Worm (Caenorhabditis elegans) whole organism, young adult: ENCODE results near the gene asp-1.

Experiments used
- B0035.1 ChIP-seq: sonication (generic microtip); optimal IDR thresholded peaks from 2 replicates; lab custom pipeline; 2016; ENCODE audit warnings: missing genetic modification characterization, mild to moderate bottlenecking, missing compliant biosample characterization, missing genotype, missing genetic modification reagents
- B0336.3 ChIP-seq: fragments of 200-800 bp; sonication (Bioruptor generic); IDR thresholded peaks from 2 replicates; pipeline ENCODE4 v1.3.6; 2022; ENCODE audit warnings: missing genetic modification characterization, missing compliant biosample characterization
- C17E4.6 ChIP-seq: fragments of 200-800 bp; sonication (Bioruptor generic); IDR thresholded peaks from 2 replicates; pipeline ENCODE4 v1.3.6; 2022; ENCODE audit warnings: missing genetic modification reagents, missing genetic modification characterization, missing compliant biosample characterization
- F33H1.4 ChIP-seq: fragments of 200-800 bp; sonication (Bioruptor generic); IDR thresholded peaks from 2 replicates; pipeline ENCODE4 v1.3.6; 2022; ENCODE audit warnings: missing genetic modification reagents, missing genetic modification characterization, missing compliant biosample characterization
- F49E8.2 ChIP-seq: sonication (generic microtip); optimal IDR thresholded peaks from 3 replicates; lab custom pipeline; 2017; ENCODE audit warnings: missing genetic modification characterization, mild to moderate bottlenecking, missing compliant biosample characterization, antibody characterized with exemption, moderate library complexity; ENCODE audit not compliant: insufficient read depth
- F55B11.4 ChIP-seq: sonication (generic microtip); optimal IDR thresholded peaks from 2 replicates; lab custom pipeline; 2016; ENCODE audit warnings: missing compliant biosample characterization, missing genetic modification characterization, borderline replicate concordance; ENCODE audit not compliant: insufficient read depth
- K12H6.12 ChIP-seq: fragments of 200-800 bp; sonication (Bioruptor generic); optimal IDR thresholded peaks from 2 replicates; lab custom pipeline; 2018; ENCODE audit warnings: mild to moderate bottlenecking, missing genetic modification characterization, missing compliant biosample characterization
- T26A5.8 ChIP-seq: sonication (generic microtip); optimal IDR thresholded peaks from 2 replicates; lab custom pipeline; 2016; ENCODE audit warnings: missing genetic modification characterization, missing compliant biosample characterization
- Y53G8AR.9 ChIP-seq: fragments of 200-800 bp; sonication (Bioruptor generic); conservative IDR thresholded peaks from 2 replicates; pipeline ENCODE4 v1.3.6; 2022; ENCODE audit warnings: missing genetic modification reagents, missing genetic modification characterization, missing compliant biosample characterization
- Y67H2A.10 ChIP-seq: fragments of 200-800 bp; sonication (Bioruptor generic); conservative IDR thresholded peaks from 2 replicates; pipeline ENCODE4 v1.3.6; 2022; ENCODE audit warnings: missing genetic modification reagents, missing genetic modification characterization, missing compliant biosample characterization
- Y79H2A.3 ChIP-seq: fragments of 200-800 bp; sonication (Bioruptor generic); conservative IDR thresholded peaks from 2 replicates; pipeline ENCODE4 v1.3.6; 2022; ENCODE audit warnings: missing genetic modification reagents, missing genetic modification characterization, missing compliant biosample characterization
- ZK185.1 ChIP-seq: sonication (generic microtip); optimal IDR thresholded peaks from 2 replicates; lab custom pipeline; 2016; ENCODE audit warnings: mild to moderate bottlenecking, missing genetic modification characterization, missing compliant biosample characterization; ENCODE audit not compliant: poor library complexity, severe bottlenecking
- aptf-2 ChIP-seq: fragments of 200-800 bp; sonication (Bioruptor generic); conservative IDR thresholded peaks from 2 replicates; pipeline ENCODE4 v1.3.6; 2022; ENCODE audit warnings: missing genetic modification reagents, missing genetic modification characterization, missing compliant biosample characterization
- aptf-3 ChIP-seq: fragments of 200-800 bp; sonication (Bioruptor generic); IDR thresholded peaks from 2 replicates; pipeline ENCODE4 v1.3.6; 2022; ENCODE audit warnings: missing genetic modification characterization, missing compliant biosample characterization
- attf-3 ChIP-seq: fragments of 200-800 bp; sonication (Bioruptor generic); conservative IDR thresholded peaks from 2 replicates; pipeline ENCODE4 v1.3.6; 2022; ENCODE audit warnings: missing genetic modification reagents, missing genetic modification characterization, missing compliant biosample characterization
- cebp-1 ChIP-seq, 2 experiments: fragments of 200-800 bp in 1 of 2; sonication (Bioruptor generic) in 1 of 2; sonication (generic microtip) in 1 of 2; IDR thresholded peaks in 1 of 2; optimal IDR thresholded peaks in 1 of 2; 2 replicates each; pipeline versions ENCODE4 v1.3.6 to Lab custom; 2017 to 2022; ENCODE audit warnings: missing compliant biosample characterization in 2 of 2, missing genetic modification characterization in 2 of 2, mild to moderate bottlenecking in 1 of 2, missing genetic modification reagents in 1 of 2, moderate library complexity in 1 of 2
- ceh-79 ChIP-seq: sonication (generic microtip); optimal IDR thresholded peaks from 2 replicates; lab custom pipeline; 2017; ENCODE audit warnings: mild to moderate bottlenecking, missing genetic modification characterization, missing compliant biosample characterization
- die-1 ChIP-seq: sonication (generic microtip); optimal IDR thresholded peaks from 2 replicates; lab custom pipeline; 2016; ENCODE audit warnings: missing genotype, mild to moderate bottlenecking, missing genetic modification characterization, missing compliant biosample characterization
- dpl-1 ChIP-seq: fragments of 150-350 bp; optimal IDR thresholded peaks from 2 replicates; lab custom pipeline; 2014; ENCODE audit warnings: missing biosample characterization, missing genetic modification reagents, missing genetic modification characterization
- efl-1 ChIP-seq: fragments of 150-350 bp; optimal IDR thresholded peaks from 2 replicates; lab custom pipeline; 2014; ENCODE audit warnings: missing biosample characterization, missing genetic modification reagents, missing genetic modification characterization
- egl-18 ChIP-seq: fragments of 200-800 bp; sonication (Bioruptor generic); IDR thresholded peaks from 2 replicates; pipeline ENCODE4 v1.3.6; 2022; ENCODE audit warnings: missing genetic modification reagents, missing genetic modification characterization, missing compliant biosample characterization
- egl-44 ChIP-seq: fragments of 200-800 bp; sonication (Bioruptor generic); IDR thresholded peaks from 2 replicates; pipeline ENCODE4 v1.3.6; 2022; ENCODE audit warnings: missing genetic modification reagents, missing genetic modification characterization, missing compliant biosample characterization
- ekl-4 ChIP-seq: fragments of 200-800 bp; sonication (Bioruptor generic); IDR thresholded peaks from 2 replicates; pipeline ENCODE4 v1.3.6; 2022; ENCODE audit warnings: missing genetic modification reagents, missing genetic modification characterization, missing compliant biosample characterization
- hlh-12 ChIP-seq: sonication (generic microtip); optimal IDR thresholded peaks from 2 replicates; lab custom pipeline; 2016; ENCODE audit warnings: missing genetic modification characterization, missing compliant biosample characterization
- hrde-1 ChIP-seq: sonication (generic microtip); optimal IDR thresholded peaks from 2 replicates; lab custom pipeline; 2016; ENCODE audit warnings: missing genetic modification characterization, mild to moderate bottlenecking, missing compliant biosample characterization, moderate library complexity, missing genotype, missing genetic modification reagents, borderline replicate concordance
- lag-1 ChIP-seq: fragments of 200-800 bp; sonication (Bioruptor generic); IDR thresholded peaks from 2 replicates; pipeline ENCODE4 v1.3.6; 2022; ENCODE audit warnings: missing genetic modification reagents, missing genetic modification characterization, missing compliant biosample characterization
- lin-40 ChIP-seq: sonication (generic microtip); optimal IDR thresholded peaks from 2 replicates; lab custom pipeline; 2016; ENCODE audit warnings: missing genetic modification characterization, mild to moderate bottlenecking, missing compliant biosample characterization, missing genotype, missing genetic modification reagents
- lin-54 ChIP-seq: fragments of 200-800 bp; sonication (Bioruptor generic); optimal IDR thresholded peaks from 2 replicates; lab custom pipeline; 2018; ENCODE audit warnings: mild to moderate bottlenecking, missing genetic modification characterization, missing compliant biosample characterization
- madf-10 ChIP-seq: sonication (generic microtip); optimal IDR thresholded peaks from 2 replicates; lab custom pipeline; 2016; ENCODE audit warnings: mild to moderate bottlenecking, missing genetic modification characterization, missing compliant biosample characterization
- mcd-1 ChIP-seq: fragments of 200-800 bp; sonication (Bioruptor generic); IDR thresholded peaks from 2 replicates; pipeline ENCODE4 v1.3.6; 2022; ENCODE audit warnings: missing genetic modification reagents, missing genetic modification characterization, missing compliant biosample characterization
- mel-28 ChIP-seq: sonication (generic microtip); optimal IDR thresholded peaks from 2 replicates; lab custom pipeline; 2016; ENCODE audit warnings: borderline replicate concordance, mild to moderate bottlenecking, missing genetic modification characterization, missing compliant biosample characterization
- mes-4 ChIP-seq: sonication (generic microtip); optimal IDR thresholded peaks from 2 replicates; lab custom pipeline; 2016; ENCODE audit warnings: missing genotype, missing genetic modification characterization, missing compliant biosample characterization
- nfya-2 ChIP-seq: fragments of 200-800 bp; sonication (Bioruptor generic); IDR thresholded peaks from 2 replicates; pipeline ENCODE4 v1.3.6; 2022; ENCODE audit warnings: missing genetic modification reagents, missing genetic modification characterization, missing compliant biosample characterization
- nhr-179 ChIP-seq: sonication (generic microtip); optimal IDR thresholded peaks from 2 replicates; lab custom pipeline; 2016; ENCODE audit warnings: mild to moderate bottlenecking, missing genetic modification characterization, missing compliant biosample characterization
- nhr-90 ChIP-seq: sonication (generic microtip); optimal IDR thresholded peaks from 2 replicates; lab custom pipeline; 2016; ENCODE audit warnings: missing genotype, mild to moderate bottlenecking, missing genetic modification characterization, missing compliant biosample characterization
- pha-4 ChIP-seq: fragments of 150-350 bp; sonication (generic microtip); optimal IDR thresholded peaks from 2 replicates; lab custom pipeline; 2014; ENCODE audit warnings: missing biosample characterization, missing genetic modification reagents, missing genetic modification characterization
- repo-1 ChIP-seq: sonication (generic microtip); optimal IDR thresholded peaks from 2 replicates; lab custom pipeline; 2017; ENCODE audit warnings: mild to moderate bottlenecking, missing genetic modification characterization, missing compliant biosample characterization
- rpc-1 ChIP-seq, 2 experiments: fragments of 150-350 bp in 1 of 2; sonication (generic microtip) in 1 of 2; optimal IDR thresholded peaks; 2 replicates each; lab custom pipeline; 2014 to 2018; ENCODE audit warnings: missing biosample characterization in 1 of 2, missing genetic modification characterization in 1 of 2, missing genetic modification reagents in 1 of 2, missing genotype in 1 of 2
- sdz-38 ChIP-seq: sonication (generic microtip); optimal IDR thresholded peaks from 2 replicates; lab custom pipeline; 2016; ENCODE audit warnings: missing genotype, missing genetic modification characterization, missing compliant biosample characterization
- snpc-1.1 ChIP-seq: sonication (generic microtip); optimal IDR thresholded peaks from 2 replicates; lab custom pipeline; 2017; ENCODE audit warnings: missing genetic modification characterization, mild to moderate bottlenecking, missing compliant biosample characterization, antibody characterized with exemption, moderate library complexity, missing genotype, missing genetic modification reagents; ENCODE audit not compliant: insufficient read depth
- snpc-1.3 ChIP-seq: sonication (generic microtip); optimal IDR thresholded peaks from 2 replicates; lab custom pipeline; 2017; ENCODE audit warnings: missing genetic modification characterization, mild to moderate bottlenecking, missing compliant biosample characterization, antibody characterized with exemption, moderate library complexity, missing genotype, missing genetic modification reagents; ENCODE audit not compliant: insufficient read depth
- somi-1 ChIP-seq: fragments of 200-800 bp; sonication (Bioruptor generic); optimal IDR thresholded peaks from 2 replicates; lab custom pipeline; 2018; ENCODE audit warnings: mild to moderate bottlenecking, missing genetic modification characterization, missing compliant biosample characterization
- tbx-9 ChIP-seq: sonication (generic microtip); optimal IDR thresholded peaks from 2 replicates; lab custom pipeline; 2016; ENCODE audit warnings: borderline replicate concordance, missing genetic modification characterization, inconsistent platforms, missing compliant biosample characterization
- tlf-1 ChIP-seq: fragments of 200-800 bp; sonication (Bioruptor generic); optimal IDR thresholded peaks from 2 replicates; lab custom pipeline; 2018; ENCODE audit warnings: mild to moderate bottlenecking, missing genetic modification characterization, missing compliant biosample characterization
- xnd-1 ChIP-seq: sonication (generic microtip); optimal IDR thresholded peaks from 2 replicates; lab custom pipeline; 2016; ENCODE audit warnings: missing genotype, missing genetic modification reagents, missing genetic modification characterization, missing compliant biosample characterization
- zfh-2 ChIP-seq: fragments of 200-800 bp; sonication (Bioruptor generic); conservative IDR thresholded peaks from 2 replicates; pipeline ENCODE4 v1.3.6; 2022; ENCODE audit warnings: missing genetic modification reagents, missing genetic modification characterization, missing compliant biosample characterization
- ztf-18 ChIP-seq: sonication (generic microtip); optimal IDR thresholded peaks from 2 replicates; lab custom pipeline; 2016; ENCODE audit warnings: missing genotype, mild to moderate bottlenecking, missing genetic modification characterization, missing compliant biosample characterization

asp-1 gene

DNA sequence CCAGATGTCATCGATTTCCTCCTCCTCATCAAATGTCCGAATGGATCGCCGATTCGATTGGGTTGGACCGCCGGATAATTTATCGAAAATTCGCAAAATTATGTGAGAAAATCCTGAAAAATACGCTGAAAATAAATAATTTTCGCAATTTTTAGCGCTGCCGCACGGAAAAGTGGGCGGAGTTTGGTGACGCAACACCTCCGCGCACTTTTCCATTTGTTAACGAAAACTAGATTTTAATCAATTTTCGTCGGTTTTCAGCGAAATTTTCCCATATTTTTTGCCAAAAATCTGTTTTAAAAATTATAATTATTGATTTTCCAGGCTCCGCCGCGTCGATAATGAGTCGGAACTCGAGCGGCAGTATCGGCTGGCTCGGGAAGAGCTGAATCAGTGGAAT lies 49.5 kb downstream of the asp-1 start, which contains the start of gene Y39B6A.34 (continued):
- TF ChIP-seq cebp-1 (GFP tag; IDR thresholded peaks at IDR 0.05; lab: Robert Waterston, UW) (no peak), cebp-1 (tag; optimal IDR thresholded peaks at IDR 0.05; lab: Kevin White, UChicago) (peak; percentile 55), mel-28 (tag; lab: Kevin White, UChicago) (no peak), attf-3 (GFP tag; lab: Robert Waterston, UW) (no peak), F55B11.4 (tag; lab: Kevin White, UChicago) (no peak), repo-1 (no peak), snpc-1.1 (tag; lab: Kevin White, UChicago) (no peak), T26A5.8 (tag; lab: Kevin White, UChicago) (no peak), sdz-38 (tag; lab: Kevin White, UChicago) (no peak), ztf-18 (tag; lab: Kevin White, UChicago) (peak; percentile 57), hrde-1 (tag; lab: Kevin White, UChicago) (no peak), tlf-1 (GFP tag; lab: Kevin White, UChicago) (no peak), somi-1 (GFP tag; lab: Kevin White, UChicago) (no peak), egl-18 (GFP tag; lab: Robert Waterston, UW) (no peak), pha-4 (no peak), F49E8.2 (tag; lab: Kevin White, UChicago) (no peak), B0035.1 (no peak), dpl-1 (no peak), B0336.3 (peak; percentile 58), lin-40 (tag; lab: Kevin White, UChicago) (no peak), rpc-1 (optimal IDR thresholded peaks at IDR 0.05; lab: Kevin White, UChicago) (no peak), rpc-1 (tag; optimal IDR thresholded peaks at IDR 0.05; lab: Kevin White, UChicago) (no peak), K12H6.12 (tag; lab: Kevin White, UChicago) (peak; percentile 71), ceh-79 (no peak), aptf-3 (no peak), xnd-1 (no peak), snpc-1.3 (tag; lab: Kevin White, UChicago) (peak; percentile 39), madf-10 (no peak), mes-4 (tag; lab: Kevin White, UChicago) (no peak), ekl-4 (GFP tag; lab: Robert Waterston, UW) (no peak; the same call in 1 of the 2 replicates), efl-1 (no peak), hlh-12 (tag; lab: Kevin White, UChicago) (no peak), lin-54 (GFP tag; lab: Kevin White, UChicago) (peak; percentile 7), lag-1 (GFP tag; lab: Robert Waterston, UW) (no peak), Y79H2A.3 (GFP tag; lab: Robert Waterston, UW) (no peak), nhr-90 (tag; lab: Kevin White, UChicago) (no peak), C17E4.6 (no peak), egl-44 (GFP tag; lab: Robert Waterston, UW) (no peak), F33H1.4 (GFP tag; lab: Robert Waterston, UW) (no peak), die-1 (tag; lab: Kevin White, UChicago) (no peak), ZK185.1 (tag; lab: Kevin White, UChicago) (no peak), Y53G8AR.9 (GFP tag; lab: Robert Waterston, UW) (0 out of 2 replicates have a peak, but pooled peaks have one; percentile 55), nfya-2 (no peak), Y67H2A.10 (no peak), aptf-2 (GFP tag; lab: Robert Waterston, UW) (no peak), zfh-2 (GFP tag; lab: Robert Waterston, UW) (0 out of 2 replicates have a peak, but pooled peaks have one; percentile 19), tbx-9 (tag; lab: Kevin White, UChicago) (no peak), mcd-1 (0 out of 2 replicates have a peak, but pooled peaks have one; percentile 22), nhr-179 (tag; lab: Kevin White, UChicago) (no peak)
